Fruit fly (Drosophila melanogaster): ENCODE results near the gene Spn.

Spn gene

dm6 chr3L:2575240-2575639 lies 21.1 kb upstream of the Spn start:
- TF ChIP-seq CG14655 (GFP tag; optimal IDR thresholded peaks at IDR 0.05) (peak; percentile 61), CG10348 (GFP tag; IDR thresholded peaks at IDR 0.05) (no peak), CG32121 (GFP tag; IDR thresholded peaks at IDR 0.05) (peak; percentile 61), CG12605 (GFP tag; IDR thresholded peaks at IDR 0.05) (no peak), D1 (tag; optimal IDR thresholded peaks at IDR 0.05) (no peak), Pif1B (GFP tag; optimal IDR thresholded peaks at IDR 0.05) (no peak), CG9948 (tag; optimal IDR thresholded peaks at IDR 0.05) (peak; percentile 47), CG4496 (GFP tag; IDR thresholded peaks at IDR 0.05) (no peak; the same call in 2 of the 3 replicates), CG13204 (GFP tag; optimal IDR thresholded peaks at IDR 0.05) (no peak), CG17806 (tag; optimal IDR thresholded peaks at IDR 0.05) (peak; percentile 40), EcR (GFP tag; optimal IDR thresholded peaks at IDR 0.05) (peak; percentile 76), CG8301 (tag; optimal IDR thresholded peaks at IDR 0.05) (peak; percentile 66), Pif1A (GFP tag; optimal IDR thresholded peaks at IDR 0.05) (peak; percentile 60), CG15710 (tag; optimal IDR thresholded peaks at IDR 0.05) (peak; percentile 47), gl (tag; optimal IDR thresholded peaks at IDR 0.05) (no peak), CG8159 (tag; optimal IDR thresholded peaks at IDR 0.05) (peak; percentile 54), Ets98B (GFP tag; IDR thresholded peaks at IDR 0.05) (peak; percentile 44), Snoo (tag; optimal IDR thresholded peaks at IDR 0.05) (no peak)

dm6 chr3L:2574716-2575115 lies 20.6 kb upstream of the Spn start:
- TF ChIP-seq CG17806 (tag; optimal IDR thresholded peaks at IDR 0.05) = no peak
- TF ChIP-seq fd96Ca (GFP tag; IDR thresholded peaks at IDR 0.05) = no peak
- no peak for TF ChIP-seq CG8301 (tag; optimal IDR thresholded peaks at IDR 0.05)
- no peak for TF ChIP-seq CG8159 (tag; optimal IDR thresholded peaks at IDR 0.05)
- TF ChIP-seq CG12605 (GFP tag; IDR thresholded peaks at IDR 0.05) = no peak
- no peak for TF ChIP-seq CG10348 (GFP tag; IDR thresholded peaks at IDR 0.05)

dm6 chr3L:2572907-2573591 lies 19.0 kb upstream of the Spn start:
- no peak for TF ChIP-seq Snoo (tag; optimal IDR thresholded peaks at IDR 0.05)
- peak; percentile 75 for TF ChIP-seq EcR (GFP tag; optimal IDR thresholded peaks at IDR 0.05)

- TF ChIP-seq Ets98B (GFP tag; IDR thresholded peaks at IDR 0.05) (peak; percentile 83), CG9948 (tag; optimal IDR thresholded peaks at IDR 0.05) (no peak), CG14655 (GFP tag; optimal IDR thresholded peaks at IDR 0.05) (peak; percentile 32), fd96Ca (GFP tag; IDR thresholded peaks at IDR 0.05) (peak; percentile 89), CG8159 (tag; optimal IDR thresholded peaks at IDR 0.05) (no peak), Snoo (tag; optimal IDR thresholded peaks at IDR 0.05) (no peak), D1 (tag; optimal IDR thresholded peaks at IDR 0.05) (no peak), gl (tag; optimal IDR thresholded peaks at IDR 0.05) (no peak), rn (GFP tag; IDR thresholded peaks at IDR 0.05) (peak; percentile 53), CG4496 (GFP tag; IDR thresholded peaks at IDR 0.05) (peak; percentile 83), CG17806 (tag; optimal IDR thresholded peaks at IDR 0.05) (no peak), Pif1A (GFP tag; optimal IDR thresholded peaks at IDR 0.05) (peak; percentile 57), CG32121 (GFP tag; IDR thresholded peaks at IDR 0.05) (peak; percentile 86), CG15710 (tag; optimal IDR thresholded peaks at IDR 0.05) (no peak), CG8301 (tag; optimal IDR thresholded peaks at IDR 0.05) (peak; percentile 24), CG34367 (tag; optimal IDR thresholded peaks at IDR 0.05) (no peak), EcR (GFP tag; optimal IDR thresholded peaks at IDR 0.05) (no peak), CG10348 (GFP tag; IDR thresholded peaks at IDR 0.05) (no peak), CG12605 (GFP tag; IDR thresholded peaks at IDR 0.05) (peak; percentile 40), CG13204 (GFP tag; optimal IDR thresholded peaks at IDR 0.05) (no peak), Pif1B (GFP tag; optimal IDR thresholded peaks at IDR 0.05) (peak; percentile 31)
Observed at dm6 chr3L:2571975-2572374, 17.9 kb upstream of the Spn start.

- TF ChIP-seq CG15710 (tag; optimal IDR thresholded peaks at IDR 0.05) (peak; percentile 72), D1 (tag; optimal IDR thresholded peaks at IDR 0.05) (no peak), gl (tag; optimal IDR thresholded peaks at IDR 0.05) (peak; percentile 22), CG10348 (GFP tag; IDR thresholded peaks at IDR 0.05) (no peak), CG13204 (GFP tag; optimal IDR thresholded peaks at IDR 0.05) (no peak), Ets98B (GFP tag; IDR thresholded peaks at IDR 0.05) (peak; percentile 81), fd96Ca (GFP tag; IDR thresholded peaks at IDR 0.05) (peak; percentile 71; the same call in 2 of the 3 replicates), CG14655 (GFP tag; optimal IDR thresholded peaks at IDR 0.05) (peak; percentile 71), CG8301 (tag; optimal IDR thresholded peaks at IDR 0.05) (peak; percentile 67), CG32121 (GFP tag; IDR thresholded peaks at IDR 0.05) (peak; percentile 74; the same call in 1 of the 2 replicates), rn (GFP tag; IDR thresholded peaks at IDR 0.05) (no peak), CG8159 (tag; optimal IDR thresholded peaks at IDR 0.05) (peak; percentile 98), Snoo (tag; optimal IDR thresholded peaks at IDR 0.05) (peak; percentile 75), Pif1B (GFP tag; optimal IDR thresholded peaks at IDR 0.05) (peak; percentile 93), CG34367 (tag; optimal IDR thresholded peaks at IDR 0.05) (peak; percentile 62), Pif1A (GFP tag; optimal IDR thresholded peaks at IDR 0.05) (peak; percentile 89), CG9948 (tag; optimal IDR thresholded peaks at IDR 0.05) (peak; percentile 63), CG12605 (GFP tag; IDR thresholded peaks at IDR 0.05) (peak; percentile 80), CG4496 (GFP tag; IDR thresholded peaks at IDR 0.05) (peak; percentile 90), EcR (GFP tag; optimal IDR thresholded peaks at IDR 0.05) (peak; percentile 55), CG17806 (tag; optimal IDR thresholded peaks at IDR 0.05) (peak; percentile 68)
Observed at dm6 chr3L:2570269-2570723, 16.2 kb upstream of the Spn start.

- TF ChIP-seq CG8159 (tag; optimal IDR thresholded peaks at IDR 0.05) = peak; percentile 20
- TF ChIP-seq CG8301 (tag; optimal IDR thresholded peaks at IDR 0.05) = no peak
- no peak for TF ChIP-seq CG17806 (tag; optimal IDR thresholded peaks at IDR 0.05)
- TF ChIP-seq CG13204 (GFP tag; optimal IDR thresholded peaks at IDR 0.05) = peak; percentile 75
- TF ChIP-seq CG10348 (GFP tag; IDR thresholded peaks at IDR 0.05) = no peak
- no peak for TF ChIP-seq CG9948 (tag; optimal IDR thresholded peaks at IDR 0.05)
- TF ChIP-seq fd96Ca (GFP tag; IDR thresholded peaks at IDR 0.05) = peak; percentile 42; the same call in 1 of the 3 replicates
- no peak for TF ChIP-seq CG4496 (GFP tag; IDR thresholded peaks at IDR 0.05)
- TF ChIP-seq EcR (GFP tag; optimal IDR thresholded peaks at IDR 0.05) = peak; percentile 98
- TF ChIP-seq CG12605 (GFP tag; IDR thresholded peaks at IDR 0.05) = no peak
- TF ChIP-seq Pif1B (GFP tag; optimal IDR thresholded peaks at IDR 0.05) = peak; percentile 7
- TF ChIP-seq gl (tag; optimal IDR thresholded peaks at IDR 0.05) = peak; percentile 20
- no peak for TF ChIP-seq CG14655 (GFP tag; optimal IDR thresholded peaks at IDR 0.05)
- no peak for TF ChIP-seq CG15710 (tag; optimal IDR thresholded peaks at IDR 0.05)
Observed at dm6 chr3L:2568274-2568673, 14.2 kb upstream of the Spn start.

Data from whole organism, pupa.